Worm (Caenorhabditis elegans) whole organism, late embryonic: ENCODE results near the gene pezo-1.

Experiments
- K02D7.2 ChIP-seq: sonication (generic microtip); optimal IDR thresholded peaks from 2 replicates; lab custom pipeline; 2017; ENCODE audit warnings: mild to moderate bottlenecking, missing genetic modification characterization, missing compliant biosample characterization
- T23F11.4 ChIP-seq: fragments of 200-800 bp; sonication (Bioruptor generic); optimal IDR thresholded peaks from 2 replicates; lab custom pipeline; 2018; ENCODE audit warnings: mild to moderate bottlenecking, missing genetic modification characterization, missing compliant biosample characterization
- Y22D7AL.16 ChIP-seq: sonication (generic microtip); optimal IDR thresholded peaks from 2 replicates; lab custom pipeline; 2016; ENCODE audit warnings: missing genetic modification characterization, missing compliant biosample characterization
- ceh-14 ChIP-seq: sonication (generic microtip); optimal IDR thresholded peaks from 2 replicates; lab custom pipeline; 2016; ENCODE audit warnings: missing genotype, missing genetic modification characterization, missing compliant biosample characterization
- ceh-18 ChIP-seq: sonication (generic microtip); optimal IDR thresholded peaks from 2 replicates; lab custom pipeline; 2016; ENCODE audit warnings: missing genetic modification characterization, missing compliant biosample characterization
- ceh-19 ChIP-seq: fragments of 200-800 bp; sonication (Bioruptor generic); optimal IDR thresholded peaks from 2 replicates; lab custom pipeline; 2018; ENCODE audit warnings: mild to moderate bottlenecking, missing genetic modification characterization, missing compliant biosample characterization
- ceh-31 ChIP-seq: sonication (generic microtip); optimal IDR thresholded peaks from 2 replicates; lab custom pipeline; 2016; ENCODE audit warnings: missing genetic modification characterization, missing compliant biosample characterization
- ceh-48 ChIP-seq: sonication (generic microtip); optimal IDR thresholded peaks from 2 replicates; lab custom pipeline; 2016; ENCODE audit warnings: missing genetic modification characterization, inconsistent platforms, missing compliant biosample characterization
- ceh-9 ChIP-seq: sonication (generic microtip); optimal IDR thresholded peaks from 2 replicates; lab custom pipeline; 2016; ENCODE audit warnings: mild to moderate bottlenecking, missing genetic modification characterization, inconsistent platforms, missing compliant biosample characterization
- che-1 ChIP-seq: sonication (generic microtip); optimal IDR thresholded peaks from 2 replicates; lab custom pipeline; 2016; ENCODE audit warnings: mild to moderate bottlenecking, missing genetic modification characterization, missing compliant biosample characterization
- dve-1 ChIP-seq: sonication (generic microtip); optimal IDR thresholded peaks from 2 replicates; lab custom pipeline; 2017; ENCODE audit warnings: antibody characterized with exemption, mild to moderate bottlenecking, missing genetic modification characterization, missing compliant biosample characterization
- ets-4 ChIP-seq: sonication (generic microtip); optimal IDR thresholded peaks from 2 replicates; lab custom pipeline; 2016; ENCODE audit warnings: missing genetic modification characterization, missing compliant biosample characterization
- eyg-1 ChIP-seq: sonication (generic microtip); optimal IDR thresholded peaks from 2 replicates; lab custom pipeline; 2016; ENCODE audit warnings: missing genotype, missing genetic modification characterization, missing compliant biosample characterization
- fkh-10 ChIP-seq: fragments of 150-350 bp; optimal IDR thresholded peaks from 2 replicates; lab custom pipeline; 2014; ENCODE audit warnings: missing biosample characterization, missing genetic modification reagents, missing genetic modification characterization
- fkh-6 ChIP-seq: sonication (generic microtip); optimal IDR thresholded peaks from 2 replicates; lab custom pipeline; 2016; ENCODE audit warnings: missing genetic modification characterization, missing compliant biosample characterization
- hlh-13 ChIP-seq: fragments of 200-800 bp; sonication (Bioruptor generic); optimal IDR thresholded peaks from 2 replicates; lab custom pipeline; 2018; ENCODE audit warnings: mild to moderate bottlenecking, missing genetic modification characterization, missing compliant biosample characterization
- hlh-6 ChIP-seq: sonication (generic microtip); optimal IDR thresholded peaks from 2 replicates; lab custom pipeline; 2016; ENCODE audit warnings: missing genotype, missing genetic modification characterization, missing compliant biosample characterization
- hlh-8 ChIP-seq: sonication (generic microtip); optimal IDR thresholded peaks from 2 replicates; lab custom pipeline; 2016; ENCODE audit warnings: missing genotype, missing genetic modification characterization, missing compliant biosample characterization
- madf-2 ChIP-seq: sonication (generic microtip); optimal IDR thresholded peaks from 2 replicates; lab custom pipeline; 2017; ENCODE audit warnings: missing genetic modification characterization, missing compliant biosample characterization
- nhr-232 ChIP-seq: sonication (generic microtip); optimal IDR thresholded peaks from 2 replicates; lab custom pipeline; 2016; ENCODE audit warnings: missing genetic modification characterization, missing compliant biosample characterization
- npax-4 ChIP-seq: sonication (generic microtip); optimal IDR thresholded peaks from 2 replicates; lab custom pipeline; 2016; ENCODE audit warnings: missing genetic modification characterization, missing compliant biosample characterization
- odd-2 ChIP-seq: sonication (generic microtip); optimal IDR thresholded peaks from 2 replicates; lab custom pipeline; 2017; ENCODE audit warnings: antibody characterized with exemption, mild to moderate bottlenecking, missing genetic modification characterization, missing compliant biosample characterization
- pag-3 ChIP-seq: sonication (generic microtip); optimal IDR thresholded peaks from 2 replicates; lab custom pipeline; 2016; ENCODE audit warnings: missing compliant biosample characterization, missing genetic modification characterization, borderline replicate concordance
- pat-9 ChIP-seq: fragments of 200-800 bp; sonication (Bioruptor generic); optimal IDR thresholded peaks from 2 replicates; lab custom pipeline; 2018; ENCODE audit warnings: mild to moderate bottlenecking, missing genetic modification characterization, moderate library complexity, missing compliant biosample characterization
- pha-4 ChIP-seq: fragments of 150-350 bp; optimal IDR thresholded peaks from 2 replicates; lab custom pipeline; 2018; ENCODE audit warnings: missing biosample characterization, missing genetic modification reagents, missing genetic modification characterization
- ref-2 ChIP-seq: sonication (generic microtip); optimal IDR thresholded peaks from 2 replicates; lab custom pipeline; 2016; ENCODE audit warnings: missing genetic modification characterization, missing compliant biosample characterization
- rnt-1 ChIP-seq: sonication (generic microtip); optimal IDR thresholded peaks from 2 replicates; lab custom pipeline; 2016; ENCODE audit warnings: missing genetic modification characterization, missing compliant biosample characterization
- sdc-2 ChIP-seq: sonication (generic microtip); optimal IDR thresholded peaks from 2 replicates; lab custom pipeline; 2016; ENCODE audit warnings: missing genotype, missing genetic modification characterization, missing compliant biosample characterization
- syd-9 ChIP-seq: sonication (generic microtip); optimal IDR thresholded peaks from 2 replicates; lab custom pipeline; 2016; ENCODE audit warnings: mild to moderate bottlenecking, missing genetic modification characterization, moderate library complexity, missing compliant biosample characterization
- tbx-2 ChIP-seq: sonication (generic microtip); optimal IDR thresholded peaks from 2 replicates; lab custom pipeline; 2016; ENCODE audit warnings: missing genetic modification characterization, missing compliant biosample characterization
- tbx-7 ChIP-seq: sonication (generic microtip); optimal IDR thresholded peaks from 2 replicates; lab custom pipeline; 2016; ENCODE audit warnings: missing genotype, missing genetic modification characterization, missing compliant biosample characterization
- ttx-3 ChIP-seq: sonication (generic microtip); optimal IDR thresholded peaks from 2 replicates; lab custom pipeline; 2016; ENCODE audit warnings: missing genetic modification reagents, missing genetic modification characterization, missing compliant biosample characterization
- unc-3 ChIP-seq, 2 experiments: fragments of 200-800 bp in 1 of 2; sonication (Bioruptor generic) in 1 of 2; sonication (generic microtip) in 1 of 2; conservative IDR thresholded peaks in 1 of 2; optimal IDR thresholded peaks in 1 of 2; 2 replicates each; pipeline versions ENCODE4 v1.3.6 to Lab custom; 2016 to 2022; ENCODE audit warnings: missing compliant biosample characterization in 2 of 2, missing genetic modification characterization in 2 of 2, missing genetic modification reagents in 1 of 2
- unc-42 ChIP-seq: sonication (generic microtip); optimal IDR thresholded peaks from 2 replicates; lab custom pipeline; 2016; ENCODE audit warnings: missing genotype, missing genetic modification characterization, missing compliant biosample characterization
- unc-55 ChIP-seq: sonication (generic microtip); optimal IDR thresholded peaks from 2 replicates; lab custom pipeline; 2017; ENCODE audit warnings: missing biosample characterization, missing genetic modification reagents, missing genetic modification characterization
- unc-86 ChIP-seq: sonication (generic microtip); optimal IDR thresholded peaks from 2 replicates; lab custom pipeline; 2016; ENCODE audit warnings: missing genetic modification characterization, missing compliant biosample characterization
- zip-5 ChIP-seq: sonication (generic microtip); optimal IDR thresholded peaks from 2 replicates; lab custom pipeline; 2016; ENCODE audit warnings: missing genetic modification characterization, missing compliant biosample characterization

pezo-1 gene

ce11 chrIV:9310935-9311566 lies 55.3 kb downstream of the pezo-1 start:
- TF ChIP-seq ceh-18 (tag; lab: Kevin White, UChicago) = no peak
- no peak for TF ChIP-seq ref-2 (tag; lab: Kevin White, UChicago)
- TF ChIP-seq T23F11.4 (GFP tag; lab: Kevin White, UChicago) = no peak
- no peak for TF ChIP-seq hlh-6
- no peak for TF ChIP-seq Y22D7AL.16
- TF ChIP-seq tbx-7 = no peak
- TF ChIP-seq madf-2 = no peak
- no peak for TF ChIP-seq hlh-13 (GFP tag; lab: Kevin White, UChicago)
- no peak for TF ChIP-seq fkh-10 (GFP tag; lab: Kevin White, UChicago)
- no peak for TF ChIP-seq ceh-19
- TF ChIP-seq ceh-14 (tag; lab: Kevin White, UChicago) = no peak
- TF ChIP-seq unc-3 (GFP tag; conservative IDR thresholded peaks at IDR 0.05; lab: Robert Waterston, UW) = no peak
- no peak for TF ChIP-seq unc-3 (tag; optimal IDR thresholded peaks at IDR 0.05; lab: Kevin White, UChicago)
- TF ChIP-seq nhr-232 (tag; lab: Kevin White, UChicago) = no peak
- TF ChIP-seq, all 69 proteins: peak for 0

DNA sequence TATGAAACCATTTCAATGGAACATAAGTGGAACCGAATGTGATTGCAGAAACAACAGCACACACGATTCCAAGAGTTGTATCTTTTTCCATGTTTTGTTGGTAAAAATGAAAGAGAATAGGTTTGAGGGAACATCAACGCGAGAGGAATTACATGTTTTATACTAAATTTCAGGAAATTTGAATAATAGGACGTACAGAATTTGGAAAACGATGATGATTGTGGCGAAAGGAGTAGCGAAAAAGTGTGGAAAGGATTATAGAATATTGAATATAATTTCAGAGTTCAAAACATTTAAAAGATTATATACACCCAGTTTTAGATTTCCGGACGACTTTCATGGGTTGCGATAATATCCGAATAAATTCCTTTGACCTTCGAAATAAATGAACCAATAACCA lies 57.3 kb downstream of the pezo-1 start, which contains the start of gene F49C12.6:
F49C12.6 (minus strand) TSS at position 101 of the 400 bp plus-strand sequence.
- no peak for TF ChIP-seq ceh-14 (tag; lab: Kevin White, UChicago)
- TF ChIP-seq eyg-1 = no peak
- no peak for TF ChIP-seq zip-5 (tag; lab: Kevin White, UChicago)
- no peak for TF ChIP-seq T23F11.4 (GFP tag; lab: Kevin White, UChicago)
- TF ChIP-seq unc-3 (GFP tag; conservative IDR thresholded peaks at IDR 0.05; lab: Robert Waterston, UW) = no peak
- TF ChIP-seq unc-3 (tag; optimal IDR thresholded peaks at IDR 0.05; lab: Kevin White, UChicago) = no peak
- no peak for TF ChIP-seq npax-4 (tag; lab: Kevin White, UChicago)
- no peak for TF ChIP-seq rnt-1 (tag; lab: Kevin White, UChicago)
- TF ChIP-seq nhr-232 (tag; lab: Kevin White, UChicago) = no peak
- no peak for TF ChIP-seq hlh-13 (GFP tag; lab: Kevin White, UChicago)
- no peak for TF ChIP-seq ttx-3 (tag; lab: Kevin White, UChicago)
- TF ChIP-seq ceh-18 (tag; lab: Kevin White, UChicago) = no peak
- TF ChIP-seq dve-1 = no peak
- TF ChIP-seq fkh-10 (GFP tag; lab: Kevin White, UChicago) = no peak
- no peak for TF ChIP-seq fkh-6 (tag; lab: Kevin White, UChicago)
- TF ChIP-seq che-1 (tag; lab: Kevin White, UChicago) = no peak
- no peak for TF ChIP-seq ets-4 (tag; lab: Kevin White, UChicago)
- no peak for TF ChIP-seq tbx-2 (tag; lab: Kevin White, UChicago)
- TF ChIP-seq madf-2 = no peak
- TF ChIP-seq, all 69 proteins: peak for 0

- no peak for TF ChIP-seq zip-5 (tag; lab: Kevin White, UChicago)
- TF ChIP-seq unc-3 (GFP tag; conservative IDR thresholded peaks at IDR 0.05; lab: Robert Waterston, UW) = no peak
- TF ChIP-seq unc-3 (tag; optimal IDR thresholded peaks at IDR 0.05; lab: Kevin White, UChicago) = no peak
- TF ChIP-seq ceh-9 = no peak
- no peak for TF ChIP-seq ceh-48 (tag; lab: Kevin White, UChicago)
- no peak for TF ChIP-seq ets-4 (tag; lab: Kevin White, UChicago)
- TF ChIP-seq pha-4 = no peak
- no peak for TF ChIP-seq odd-2
- TF ChIP-seq ceh-14 (tag; lab: Kevin White, UChicago) = no peak
- TF ChIP-seq tbx-2 (tag; lab: Kevin White, UChicago) = no peak
- TF ChIP-seq unc-42 (tag; lab: Kevin White, UChicago) = no peak
- TF ChIP-seq ceh-31 (tag; lab: Kevin White, UChicago) = no peak
- no peak for TF ChIP-seq sdc-2 (tag; lab: Kevin White, UChicago)
- no peak for TF ChIP-seq unc-55 (GFP tag; lab: Kevin White, UChicago)
- TF ChIP-seq Y22D7AL.16 = no peak
- no peak for TF ChIP-seq unc-86 (tag; lab: Kevin White, UChicago)
Observed at ce11 chrIV:9304617-9305016, 61.7 kb downstream of the pezo-1 start, which contains the start of gene F49C12.5. F49C12.5 (plus strand) TSS chrIV:9304917.

ce11 chrIV:9303994-9304393 lies 62.3 kb downstream of the pezo-1 start, which contains the start of gene F49C12.4:
F49C12.4 (minus strand) TSS chrIV:9304094.
- no peak for TF ChIP-seq ceh-18 (tag; lab: Kevin White, UChicago)
- TF ChIP-seq pat-9 (tag; lab: Kevin White, UChicago) = no peak
- TF ChIP-seq zip-5 (tag; lab: Kevin White, UChicago) = no peak
- no peak for TF ChIP-seq madf-2
- no peak for TF ChIP-seq hlh-8
- TF ChIP-seq pag-3 = no peak
- TF ChIP-seq odd-2 = no peak
- no peak for TF ChIP-seq pha-4
- no peak for TF ChIP-seq syd-9 (tag; lab: Kevin White, UChicago)
- no peak for TF ChIP-seq rnt-1 (tag; lab: Kevin White, UChicago)
- TF ChIP-seq K02D7.2 (tag; lab: Kevin White, UChicago) = no peak
- TF ChIP-seq, all 69 proteins: peak for 0
